Worm (Caenorhabditis elegans) whole organism, mixed stage, embryonic: ENCODE results near the gene mig-14.
A peak's percentile ranks its signal among the peaks of the same experiment; 100 is the strongest.

Source experiments
- M03D4.4 ChIP-seq: sonication (generic microtip); optimal IDR thresholded peaks from 2 replicates; lab custom pipeline; 2017; ENCODE audit warnings: mild to moderate bottlenecking, missing genetic modification characterization, missing compliant biosample characterization
- elt-1 ChIP-seq: sonication (generic microtip); optimal IDR thresholded peaks from 2 replicates; lab custom pipeline; 2017; ENCODE audit warnings: missing genetic modification characterization, mild to moderate bottlenecking, missing compliant biosample characterization, antibody characterized with exemption, moderate library complexity, borderline replicate concordance; ENCODE audit not compliant: insufficient read depth
- hlh-1 ChIP-seq: fragments of 150-350 bp; optimal IDR thresholded peaks from 2 replicates; lab custom pipeline; 2014; ENCODE audit warnings: missing biosample characterization, missing genetic modification reagents, missing genetic modification characterization
- lin-13 ChIP-seq: fragments of 150-350 bp; optimal IDR thresholded peaks from 2 replicates; lab custom pipeline; 2014; ENCODE audit warnings: missing biosample characterization, missing genetic modification characterization
- mab-5 ChIP-seq: fragments of 150-350 bp; optimal IDR thresholded peaks from 2 replicates; lab custom pipeline; 2014; ENCODE audit warnings: missing biosample characterization, missing genetic modification characterization
- nhr-12 ChIP-seq: fragments of 150-350 bp; optimal IDR thresholded peaks from 2 replicates; lab custom pipeline; 2014; ENCODE audit warnings: missing biosample characterization, missing genetic modification characterization
- nhr-237 ChIP-seq: fragments of 150-350 bp; optimal IDR thresholded peaks from 2 replicates; lab custom pipeline; 2014; ENCODE audit warnings: missing biosample characterization, missing genetic modification characterization
- nhr-76 ChIP-seq: sonication (generic microtip); optimal IDR thresholded peaks from 2 replicates; lab custom pipeline; 2017; ENCODE audit warnings: missing biosample characterization, missing genetic modification characterization
- pha-4 ChIP-seq: fragments of 150-350 bp; optimal IDR thresholded peaks from 2 replicates; lab custom pipeline; 2018; ENCODE audit warnings: missing biosample characterization, missing genetic modification reagents, missing genetic modification characterization
- snpc-4 ChIP-seq: fragments of 150-350 bp; optimal IDR thresholded peaks from 2 replicates; lab custom pipeline; 2014; ENCODE audit warnings: missing biosample characterization, missing genetic modification characterization
- unc-120 ChIP-seq: sonication (generic microtip); optimal IDR thresholded peaks from 2 replicates; lab custom pipeline; 2017; ENCODE audit warnings: missing genetic modification characterization, missing compliant biosample characterization; ENCODE audit not compliant: poor library complexity, severe bottlenecking
- unc-39 ChIP-seq: fragments of 150-350 bp; optimal IDR thresholded peaks from 2 replicates; lab custom pipeline; 2014; ENCODE audit warnings: missing biosample characterization, missing genetic modification characterization
- unc-62 ChIP-seq: fragments of 150-350 bp; optimal IDR thresholded peaks from 2 replicates; lab custom pipeline; 2014; ENCODE audit warnings: missing biosample characterization, missing genetic modification reagents, missing genetic modification characterization
- ztf-11 ChIP-seq: fragments of 150-350 bp; optimal IDR thresholded peaks from 2 replicates; lab custom pipeline; 2014; ENCODE audit warnings: missing biosample characterization, missing genetic modification characterization

DNA sequence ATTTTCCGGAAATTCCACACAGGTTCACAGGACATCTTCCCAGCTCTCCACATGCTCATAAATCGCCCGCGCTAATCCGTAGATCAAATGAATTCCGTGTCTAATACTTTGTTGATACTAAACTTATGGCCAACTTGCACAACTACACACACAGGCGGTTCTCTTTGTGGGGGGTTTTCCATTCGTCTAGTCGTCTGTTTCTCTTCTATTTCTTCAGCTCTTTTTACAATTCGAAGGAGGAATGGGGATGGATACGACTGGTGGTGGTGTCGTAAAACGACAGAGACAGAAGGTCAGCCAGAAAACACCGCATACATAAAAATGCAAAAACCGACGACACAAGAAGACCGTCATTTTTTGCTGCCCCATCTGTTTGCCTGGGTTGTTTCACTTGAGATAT is 2.1 kb upstream of the mig-14 start:
- TF ChIP-seq unc-120 (no peak), nhr-12 (tag; lab: Kevin White, UChicago) (no peak), M03D4.4 (tag; lab: Kevin White, UChicago) (no peak), nhr-76 (tag; lab: Kevin White, UChicago) (no peak), hlh-1 (tag; lab: Kevin White, UChicago) (peak; percentile 47), mab-5 (tag; lab: Kevin White, UChicago) (no peak), elt-1 (tag; lab: Kevin White, UChicago) (no peak), unc-62 (GFP tag; lab: Kevin White, UChicago) (no peak), pha-4 (tag; lab: Kevin White, UChicago) (peak; percentile 16), ztf-11 (tag; lab: Kevin White, UChicago) (no peak), nhr-237 (tag; lab: Kevin White, UChicago) (no peak), lin-13 (tag; lab: Kevin White, UChicago) (no peak), unc-39 (tag; lab: Kevin White, UChicago) (no peak), snpc-4 (no peak)
